Fruit fly (Drosophila melanogaster) whole organism, embryonic: ENCODE measurements around the gene st.

ENCODE experiments used
- Atf6 ChIP-seq: fragments of 200-800 bp; sonication (Bioruptor generic); IDR thresholded peaks from 2 replicates; pipeline ENCODE4 v1.3.6; 2022; ENCODE audit warnings: missing biosample characterization, missing genetic modification characterization
- B-H2 ChIP-seq: fragments of 200-800 bp; sonication (Bioruptor generic); optimal IDR thresholded peaks from 2 replicates; lab custom pipeline; 2018; ENCODE audit warnings: missing biosample characterization, mild to moderate bottlenecking, missing genetic modification characterization
- BEAF-32 ChIP-seq: fragments of 200-800 bp; sonication (Bioruptor generic); optimal IDR thresholded peaks from 3 replicates; lab custom pipeline; 2017; ENCODE audit warnings: missing biosample characterization, missing genetic modification characterization, mild to moderate bottlenecking, moderate library complexity, missing genetic modification reagents
- CG10565 ChIP-seq: fragments of 200-800 bp; sonication (Bioruptor generic); optimal IDR thresholded peaks from 3 replicates; lab custom pipeline; 2016; ENCODE audit warnings: missing biosample characterization, mild to moderate bottlenecking, missing genetic modification characterization
- CG11504 ChIP-seq: fragments of 200-800 bp; sonication (Bioruptor generic); optimal IDR thresholded peaks from 3 replicates; lab custom pipeline; 2019; ENCODE audit warnings: missing biosample characterization, mild to moderate bottlenecking, missing genetic modification characterization, moderate library complexity
- CG12104 ChIP-seq: fragments of 200-800 bp; sonication (Bioruptor generic); optimal IDR thresholded peaks from 3 replicates; lab custom pipeline; 2016; ENCODE audit warnings: missing biosample characterization, missing genetic modification characterization
- CG13123 ChIP-seq: fragments of 200-800 bp; sonication (Bioruptor generic); optimal IDR thresholded peaks from 2 replicates; lab custom pipeline; 2016; ENCODE audit warnings: missing biosample characterization, missing genetic modification characterization
- CG13894 ChIP-seq: fragments of 200-800 bp; sonication (Bioruptor generic); optimal IDR thresholded peaks from 3 replicates; lab custom pipeline; 2018; ENCODE audit warnings: missing biosample characterization, mild to moderate bottlenecking, missing genetic modification characterization, moderate library complexity
- CG15696 ChIP-seq: fragments of 200-800 bp; sonication (Bioruptor generic); optimal IDR thresholded peaks from 2 replicates; lab custom pipeline; 2019; ENCODE audit warnings: missing biosample characterization, mild to moderate bottlenecking, missing genetic modification characterization, moderate library complexity
- CG17328 ChIP-seq: fragments of 200-800 bp; sonication (Bioruptor generic); IDR thresholded peaks from 2 replicates; pipeline ENCODE4 v1.3.6; 2022; ENCODE audit warnings: missing biosample characterization, missing genetic modification characterization
- CG17568 ChIP-seq: fragments of 200-800 bp; sonication (Bioruptor generic); optimal IDR thresholded peaks from 2 replicates; lab custom pipeline; 2018; ENCODE audit warnings: missing biosample characterization, mild to moderate bottlenecking, missing genetic modification characterization, moderate library complexity
- CG18599 ChIP-seq: fragments of 200-800 bp; sonication (Bioruptor generic); optimal IDR thresholded peaks from 3 replicates; lab custom pipeline; 2017; ENCODE audit warnings: missing biosample characterization, missing genetic modification characterization, mild to moderate bottlenecking, moderate library complexity, missing genetic modification reagents
- CG2120 ChIP-seq: fragments of 200-800 bp; sonication (Bioruptor generic); optimal IDR thresholded peaks from 3 replicates; lab custom pipeline; 2016; ENCODE audit warnings: missing biosample characterization, missing genetic modification characterization
- CG30431 ChIP-seq: fragments of 200-800 bp; sonication (Bioruptor generic); optimal IDR thresholded peaks from 2 replicates; lab custom pipeline; 2017; ENCODE audit warnings: missing biosample characterization, missing genetic modification characterization
- CG31224 ChIP-seq: fragments of 200-800 bp; sonication (Bioruptor generic); IDR thresholded peaks from 2 replicates; pipeline ENCODE4 v1.3.6; 2022; ENCODE audit warnings: missing biosample characterization, missing genetic modification characterization
- CG3838 ChIP-seq: fragments of 200-800 bp; sonication (Bioruptor generic); optimal IDR thresholded peaks from 3 replicates; lab custom pipeline; 2016; ENCODE audit warnings: missing biosample characterization, missing genetic modification characterization
- CG9797 ChIP-seq: fragments of 200-800 bp; sonication (Bioruptor generic); optimal IDR thresholded peaks from 3 replicates; lab custom pipeline; 2018; ENCODE audit warnings: missing biosample characterization, mild to moderate bottlenecking, missing genetic modification characterization
- CG9876 ChIP-seq: fragments of 200-800 bp; sonication (Bioruptor generic); optimal IDR thresholded peaks from 2 replicates; lab custom pipeline; 2016; ENCODE audit warnings: missing biosample characterization, missing genetic modification characterization
- Dbx ChIP-seq: fragments of 200-800 bp; sonication (Bioruptor generic); IDR thresholded peaks from 3 replicates; pipeline ENCODE4 v1.3.6; 2022; ENCODE audit warnings: missing biosample characterization, missing genetic modification characterization
- Doc2 ChIP-seq: fragments of 200-800 bp; sonication (Bioruptor generic); IDR thresholded peaks from 2 replicates; pipeline ENCODE4 v1.3.6; 2022; ENCODE audit warnings: missing biosample characterization, missing genetic modification characterization
- Doc3 ChIP-seq: fragments of 200-800 bp; sonication (Bioruptor generic); IDR thresholded peaks from 3 replicates; pipeline ENCODE4 v1.3.6; 2022; ENCODE audit warnings: missing biosample characterization, missing genetic modification characterization; ENCODE audit not compliant: partially characterized antibody
- Gsc ChIP-seq: fragments of 200-800 bp; sonication (Bioruptor generic); IDR thresholded peaks from 2 replicates; pipeline ENCODE4 v1.3.6; 2022; ENCODE audit warnings: missing biosample characterization, missing genetic modification characterization
- H15 ChIP-seq: fragments of 200-800 bp; sonication (Bioruptor generic); IDR thresholded peaks from 3 replicates; pipeline ENCODE4 v1.3.6; 2022; ENCODE audit warnings: missing biosample characterization, missing genetic modification characterization
- HLH4C ChIP-seq: fragments of 200-800 bp; sonication (Bioruptor generic); IDR thresholded peaks from 3 replicates; pipeline ENCODE4 v1.3.6; 2022; ENCODE audit warnings: missing biosample characterization, missing genetic modification characterization; ENCODE audit not compliant: partially characterized antibody
- HmgD ChIP-seq: fragments of 200-800 bp; sonication (Bioruptor generic); optimal IDR thresholded peaks from 3 replicates; lab custom pipeline; 2016; ENCODE audit warnings: missing biosample characterization, missing genetic modification characterization
- Lhr ChIP-seq: fragments of 200-800 bp; sonication (Bioruptor generic); optimal IDR thresholded peaks from 3 replicates; lab custom pipeline; 2017; ENCODE audit warnings: mild to moderate bottlenecking, missing biosample characterization, missing genetic modification reagents, missing genetic modification characterization
- Lim3 ChIP-seq: fragments of 200-800 bp; sonication (Bioruptor generic); IDR thresholded peaks from 2 replicates; pipeline ENCODE4 v1.3.6; 2022; ENCODE audit warnings: missing biosample characterization, missing genetic modification characterization
- Max ChIP-seq: fragments of 200-800 bp; sonication (Bioruptor generic); optimal IDR thresholded peaks from 2 replicates; lab custom pipeline; 2016; ENCODE audit warnings: missing biosample characterization, mild to moderate bottlenecking, missing genetic modification characterization
- Poxn ChIP-seq: fragments of 200-800 bp; sonication (Bioruptor generic); IDR thresholded peaks from 2 replicates; pipeline ENCODE4 v1.3.6; 2022; ENCODE audit warnings: missing biosample characterization, missing genetic modification characterization
- Spps ChIP-seq: fragments of 200-800 bp; sonication (Bioruptor generic); optimal IDR thresholded peaks from 2 replicates; lab custom pipeline; 2018; ENCODE audit warnings: missing biosample characterization, mild to moderate bottlenecking, missing genetic modification characterization
- Sry-β ChIP-seq: fragments of 200-800 bp; sonication (Bioruptor generic); optimal IDR thresholded peaks from 2 replicates; lab custom pipeline; 2018; ENCODE audit warnings: missing biosample characterization, mild to moderate bottlenecking, missing genetic modification characterization, moderate library complexity
- Taf1 ChIP-seq: fragments of 200-800 bp; sonication (Bioruptor generic); IDR thresholded peaks from 2 replicates; pipeline ENCODE4 v1.3.6; 2022; ENCODE audit warnings: missing biosample characterization, missing genetic modification characterization
- cg ChIP-seq: fragments of 200-800 bp; sonication (Bioruptor generic); optimal IDR thresholded peaks from 3 replicates; lab custom pipeline; 2019; ENCODE audit warnings: missing biosample characterization, mild to moderate bottlenecking, missing genetic modification characterization, moderate library complexity
- crc ChIP-seq: fragments of 200-800 bp; sonication (Bioruptor generic); optimal IDR thresholded peaks from 2 replicates; lab custom pipeline; 2016; ENCODE audit warnings: missing biosample characterization, missing genetic modification characterization
- da ChIP-seq: fragments of 200-800 bp; sonication (Bioruptor generic); optimal IDR thresholded peaks from 2 replicates; lab custom pipeline; 2016; ENCODE audit warnings: missing biosample characterization, missing genetic modification characterization
- dysf ChIP-seq: fragments of 200-800 bp; sonication (Bioruptor generic); IDR thresholded peaks from 3 replicates; pipeline ENCODE4 v1.3.6; 2022; ENCODE audit warnings: missing biosample characterization, missing genetic modification characterization
- exex ChIP-seq: fragments of 200-800 bp; sonication (Bioruptor generic); optimal IDR thresholded peaks from 4 replicates; lab custom pipeline; 2018; ENCODE audit warnings: missing biosample characterization, mild to moderate bottlenecking, missing genetic modification characterization, moderate library complexity
- fru ChIP-seq: fragments of >200 bp; optimal IDR thresholded peaks from 2 replicates; lab custom pipeline; 2017
- gsb-n ChIP-seq: fragments of 200-800 bp; sonication (Bioruptor generic); optimal IDR thresholded peaks from 3 replicates; lab custom pipeline; 2018; ENCODE audit warnings: missing biosample characterization, mild to moderate bottlenecking, missing genetic modification characterization
- jigr1 ChIP-seq: fragments of 200-800 bp; sonication (Bioruptor generic); IDR thresholded peaks from 3 replicates; pipeline ENCODE4 v1.3.6; 2022; ENCODE audit warnings: missing biosample characterization, missing genetic modification characterization
- lbe ChIP-seq: fragments of 200-800 bp; sonication (Bioruptor generic); optimal IDR thresholded peaks from 2 replicates; lab custom pipeline; 2016; ENCODE audit warnings: missing biosample characterization, mild to moderate bottlenecking, missing genetic modification characterization
- lola ChIP-seq, 3 experiments: fragments of >200 bp in 2 of 3; fragments of 200-800 bp in 1 of 3; sonication (Bioruptor generic) in 1 of 3; optimal IDR thresholded peaks; 2 replicates each; lab custom pipeline; 2017 to 2019; ENCODE audit warnings: missing biosample characterization in 3 of 3, missing genetic modification characterization in 3 of 3, mild to moderate bottlenecking in 1 of 3, moderate library complexity in 1 of 3
- nerfin-2 ChIP-seq: fragments of 200-800 bp; sonication (Bioruptor generic); IDR thresholded peaks from 2 replicates; pipeline ENCODE4 v1.3.6; 2022; ENCODE audit warnings: missing biosample characterization, missing genetic modification characterization; ENCODE audit not compliant: partially characterized antibody
- nmo ChIP-seq: fragments of 200-800 bp; sonication (Bioruptor generic); optimal IDR thresholded peaks from 2 replicates; lab custom pipeline; 2018; ENCODE audit warnings: missing biosample characterization, mild to moderate bottlenecking, missing genetic modification characterization, moderate library complexity
- rib ChIP-seq: fragments of 200-800 bp; sonication (Bioruptor generic); IDR thresholded peaks from 2 replicates; pipeline ENCODE4 v1.3.6; 2022; ENCODE audit warnings: missing biosample characterization, missing genetic modification characterization
- shn ChIP-seq: fragments of 200-800 bp; sonication (Bioruptor generic); optimal IDR thresholded peaks from 3 replicates; lab custom pipeline; 2016; ENCODE audit warnings: missing biosample characterization, missing genetic modification characterization
- sna ChIP-seq: fragments of 200-800 bp; sonication (Bioruptor generic); IDR thresholded peaks from 2 replicates; pipeline ENCODE4 v1.3.6; 2022; ENCODE audit warnings: missing biosample characterization, missing genetic modification characterization; ENCODE audit not compliant: partially characterized antibody
- tna ChIP-seq: fragments of 200-800 bp; sonication (Bioruptor generic); IDR thresholded peaks from 2 replicates; pipeline ENCODE4 v1.3.6; 2022; ENCODE audit warnings: missing biosample characterization, missing genetic modification characterization; ENCODE audit not compliant: partially characterized antibody
- wdn ChIP-seq: fragments of 200-800 bp; sonication (Bioruptor generic); IDR thresholded peaks from 2 replicates; pipeline ENCODE4 v1.3.6; 2022; ENCODE audit warnings: missing biosample characterization, missing genetic modification characterization

Gene st

dm6 chr3L:16480408-16481193 is 16.9 kb upstream of the st start (continued):
- TF ChIP-seq H15 (peak; percentile 97), gsb-n (peak; percentile 98), Spps (tag; lab: Kevin White, UChicago) (peak; percentile 98), Atf6 (GFP tag; lab: Robert Waterston, UW) (peak; percentile 91), CG9797 (GFP tag; lab: Kevin White, UChicago) (peak; percentile 50), cg (GFP tag; lab: Kevin White, UChicago) (peak; percentile 81), shn (GFP tag; lab: Kevin White, UChicago) (peak; percentile 91), crc (GFP tag; lab: Kevin White, UChicago) (peak; percentile 92), Dbx (GFP tag; lab: Robert Waterston, UW) (peak; percentile 93), CG30431 (peak; percentile 96), Max (GFP tag; lab: Kevin White, UChicago) (peak; percentile 95), B-H2 (GFP tag; lab: Kevin White, UChicago) (no peak), Sry-β (peak; percentile 72), CG13123 (GFP tag; lab: Kevin White, UChicago) (peak; percentile 94), exex (tag; lab: Kevin White, UChicago) (peak; percentile 62), fru (lab: Kevin White, UChicago) (no peak), HmgD (peak; percentile 84), dysf (GFP tag; lab: Robert Waterston, UW) (peak; percentile 97), CG15696 (peak; percentile 94), CG31224 (GFP tag; lab: Robert Waterston, UW) (peak; percentile 90), CG11504 (tag; lab: Kevin White, UChicago) (peak; percentile 97), CG3838 (GFP tag; lab: Kevin White, UChicago) (peak; percentile 92), nmo (GFP tag; lab: Kevin White, UChicago) (peak; percentile 99), lola (GFP tag; optimal IDR thresholded peaks at IDR 0.05; lab: Kevin White, UChicago) (peak in 1 of 3 experiments; percentile 99), CG17568 (GFP tag; lab: Kevin White, UChicago) (peak; percentile 92), CG10565 (GFP tag; lab: Kevin White, UChicago) (peak; percentile 88), lbe (GFP tag; lab: Kevin White, UChicago) (peak; percentile 27), Lim3 (GFP tag; lab: Robert Waterston, UW) (peak; percentile 93), Gsc (GFP tag; lab: Robert Waterston, UW) (peak; percentile 93), tna (GFP tag; lab: Robert Waterston, UW) (no peak), Poxn (peak; percentile 57; the same call in 1 of the 2 replicates), Taf1 (peak; percentile 91), CG18599 (peak; percentile 96), CG12104 (GFP tag; lab: Kevin White, UChicago) (peak; percentile 96), rib (GFP tag; lab: Robert Waterston, UW) (peak; percentile 82), CG13894 (tag; lab: Kevin White, UChicago) (peak; percentile 67), Doc3 (GFP tag; lab: Robert Waterston, UW) (no peak), Lhr (peak; percentile 96), HLH4C (GFP tag; lab: Robert Waterston, UW) (no peak), nerfin-2 (no peak), sna (GFP tag; lab: Robert Waterston, UW) (no peak), CG17328 (GFP tag; lab: Robert Waterston, UW) (peak; percentile 98), Doc2 (GFP tag; lab: Robert Waterston, UW) (peak; percentile 71), wdn (GFP tag; lab: Robert Waterston, UW) (peak; percentile 83), CG2120 (peak; percentile 93), jigr1 (GFP tag; lab: Robert Waterston, UW) (peak; percentile 97), da (peak; percentile 91), BEAF-32 (GFP tag; lab: Kevin White, UChicago) (peak; percentile 7), CG9876 (GFP tag; lab: Kevin White, UChicago) (peak; percentile 88)
